Worm (Caenorhabditis elegans): ENCODE results near the gene lurp-3.

Gene lurp-3

DNA sequence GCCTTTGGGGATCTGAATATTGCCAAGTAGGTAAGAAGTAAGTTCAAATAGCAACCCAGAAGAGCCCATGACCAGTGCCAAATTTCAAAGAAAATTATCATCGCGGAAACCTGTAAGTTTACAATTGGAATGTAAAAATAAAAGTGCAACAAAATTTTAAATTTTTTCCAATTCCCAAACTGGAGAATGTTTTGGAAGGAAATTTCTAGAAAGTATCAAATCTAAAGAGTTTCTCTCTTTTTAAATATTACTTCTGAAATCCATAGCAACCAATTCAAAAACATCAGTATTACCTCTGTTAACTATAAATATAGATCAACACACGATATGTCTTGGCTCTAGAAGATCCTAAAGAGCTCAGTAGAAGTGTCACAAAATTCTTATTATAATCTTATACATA lies 26.9 kb upstream of the lurp-3 start, which contains the start of gene srd-19:
Gene srd-19 (minus strand): TSS at position 101 of the 400 bp plus-strand sequence.
- TF ChIP-seq elt-4 (tag; optimal IDR thresholded peaks at IDR 0.05), result no peak
- no peak for TF ChIP-seq unc-86 (tag; optimal IDR thresholded peaks at IDR 0.05)
- no peak for TF ChIP-seq eyg-1 (tag; optimal IDR thresholded peaks at IDR 0.05)
- TF ChIP-seq ahr-1 (tag; optimal IDR thresholded peaks at IDR 0.05), result no peak
- TF ChIP-seq ztf-16 (tag; optimal IDR thresholded peaks at IDR 0.05), result no peak
- no peak for TF ChIP-seq ttx-3 (tag; optimal IDR thresholded peaks at IDR 0.05)
- no peak for TF ChIP-seq hlh-30 (tag; optimal IDR thresholded peaks at IDR 0.05; ENCODE audit: insufficient read depth)
- no peak for TF ChIP-seq ceh-14 (tag; optimal IDR thresholded peaks at IDR 0.05)
- no peak for TF ChIP-seq sdc-2 (tag; optimal IDR thresholded peaks at IDR 0.05)
- TF ChIP-seq hlh-15 (tag; optimal IDR thresholded peaks at IDR 0.05), result no peak
- TF ChIP-seq Y22D7AL.16 (tag; optimal IDR thresholded peaks at IDR 0.05), result no peak
- TF ChIP-seq odd-2 (tag; optimal IDR thresholded peaks at IDR 0.05), result no peak
- TF ChIP-seq zip-5 (tag; optimal IDR thresholded peaks at IDR 0.05), result no peak
- no peak for TF ChIP-seq madf-2 (tag; optimal IDR thresholded peaks at IDR 0.05)
- TF ChIP-seq ceh-31 (tag; optimal IDR thresholded peaks at IDR 0.05), result no peak
- no peak for TF ChIP-seq hlh-8 (tag; optimal IDR thresholded peaks at IDR 0.05)
- TF ChIP-seq nhr-232 (tag; optimal IDR thresholded peaks at IDR 0.05), result no peak
- no peak for TF ChIP-seq hlh-13 (GFP tag; optimal IDR thresholded peaks at IDR 0.05)
- no peak for TF ChIP-seq ama-1 (optimal IDR thresholded peaks at IDR 0.05)
- no peak for TF ChIP-seq ref-2 (tag; optimal IDR thresholded peaks at IDR 0.05)

DNA sequence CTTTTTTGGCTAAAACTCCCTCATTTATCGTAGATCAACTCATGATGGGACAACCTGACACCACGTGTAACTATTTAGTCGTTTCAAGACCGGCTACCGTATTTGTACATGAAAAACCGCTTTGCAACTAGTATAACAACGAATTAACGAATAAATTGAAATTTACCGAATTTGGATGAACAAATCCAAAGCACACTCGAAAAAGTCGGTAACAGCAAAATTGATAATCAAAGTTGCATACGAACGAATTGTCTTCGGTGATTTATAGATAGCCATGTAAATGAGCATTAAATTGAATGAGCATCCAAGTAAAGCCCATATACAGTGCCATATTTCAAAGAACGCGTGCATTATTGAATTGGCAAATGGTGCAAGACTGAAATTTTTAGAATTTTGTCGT lies 23.2 kb upstream of the lurp-3 start, which contains the start of gene srd-17:
Gene srd-17 (minus strand): TSS at position 351 of the 400 bp plus-strand sequence.
- no peak for TF ChIP-seq ceh-24 (tag; optimal IDR thresholded peaks at IDR 0.05)
- no peak for TF ChIP-seq nhr-11 (tag; optimal IDR thresholded peaks at IDR 0.05)
- no peak for TF ChIP-seq Y22D7AL.16 (tag; optimal IDR thresholded peaks at IDR 0.05)
- TF ChIP-seq elt-4 (tag; optimal IDR thresholded peaks at IDR 0.05), result no peak
- TF ChIP-seq eyg-1 (tag; optimal IDR thresholded peaks at IDR 0.05), result no peak
- TF ChIP-seq hlh-15 (tag; optimal IDR thresholded peaks at IDR 0.05), result no peak
- TF ChIP-seq ahr-1 (tag; optimal IDR thresholded peaks at IDR 0.05), result no peak
- TF ChIP-seq fkh-6 (tag; optimal IDR thresholded peaks at IDR 0.05), result no peak
- no peak for TF ChIP-seq ztf-16 (tag; optimal IDR thresholded peaks at IDR 0.05)
- TF ChIP-seq fax-1 (tag; optimal IDR thresholded peaks at IDR 0.05), result no peak
- TF ChIP-seq unc-86 (tag; optimal IDR thresholded peaks at IDR 0.05), result no peak
- no peak for TF ChIP-seq hlh-30 (tag; optimal IDR thresholded peaks at IDR 0.05; ENCODE audit: insufficient read depth)
- no peak for TF ChIP-seq K02D7.2 (tag; optimal IDR thresholded peaks at IDR 0.05)
- no peak for TF ChIP-seq pax-1 (tag; optimal IDR thresholded peaks at IDR 0.05)
- TF ChIP-seq ttx-3 (tag; optimal IDR thresholded peaks at IDR 0.05), result no peak
- no peak for TF ChIP-seq ceh-2 (tag; optimal IDR thresholded peaks at IDR 0.05)
- no peak for TF ChIP-seq elt-2 (tag; optimal IDR thresholded peaks at IDR 0.05)

DNA sequence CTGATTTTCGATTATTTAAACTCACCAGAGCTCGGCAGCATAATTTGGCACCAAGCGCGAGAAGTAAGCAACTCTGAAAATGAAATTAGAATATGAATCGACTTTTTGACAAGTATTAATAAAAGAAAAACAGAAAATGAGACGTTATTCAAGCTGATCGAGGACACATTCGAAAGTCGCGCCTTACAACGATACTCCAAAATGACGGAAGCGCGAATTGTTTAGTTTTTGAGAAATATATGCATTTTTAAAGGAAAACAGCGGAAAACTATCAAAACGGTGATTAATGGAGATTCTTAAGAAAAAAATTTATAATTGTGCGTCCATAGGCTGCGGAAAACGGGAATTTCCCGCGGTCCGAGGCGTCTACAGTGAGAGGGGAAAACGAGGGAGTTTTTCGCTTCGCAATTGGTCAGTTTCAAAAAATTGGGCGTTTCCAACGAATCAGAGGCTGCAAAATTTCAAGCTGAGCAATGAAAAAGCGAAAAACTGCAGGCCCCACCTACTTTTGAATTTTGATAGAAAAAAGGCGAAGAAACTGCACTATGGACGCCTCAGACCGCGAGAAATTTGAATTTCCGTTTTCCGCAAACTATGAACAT lies 18.0 kb upstream of the lurp-3 start, which contains the start of gene mes-4:
Gene mes-4 (minus strand): TSS at position 73 of the 602 bp plus-strand sequence.
- TF ChIP-seq nfya-1 (tag; optimal IDR thresholded peaks at IDR 0.05) (peak; percentile 85), ceh-34 (tag; optimal IDR thresholded peaks at IDR 0.05) (no peak), elt-4 (tag; optimal IDR thresholded peaks at IDR 0.05) (no peak), ceh-45 (GFP tag; IDR thresholded peaks at IDR 0.05) (no peak)

ce11 chrV:13441661-13442060 lies 13.9 kb upstream of the lurp-3 start, which contains the start of gene col-162:
TSS of gene col-162 (plus strand) at chrV:13441961.
- TF ChIP-seq sox-2 (GFP tag; IDR thresholded peaks at IDR 0.05) (no peak), ceh-14 (tag; optimal IDR thresholded peaks at IDR 0.05) (no peak), ceh-19 (GFP tag; optimal IDR thresholded peaks at IDR 0.05) (no peak), pag-3 (tag; optimal IDR thresholded peaks at IDR 0.05; ENCODE audit: borderline replicate concordance) (no peak)

DNA sequence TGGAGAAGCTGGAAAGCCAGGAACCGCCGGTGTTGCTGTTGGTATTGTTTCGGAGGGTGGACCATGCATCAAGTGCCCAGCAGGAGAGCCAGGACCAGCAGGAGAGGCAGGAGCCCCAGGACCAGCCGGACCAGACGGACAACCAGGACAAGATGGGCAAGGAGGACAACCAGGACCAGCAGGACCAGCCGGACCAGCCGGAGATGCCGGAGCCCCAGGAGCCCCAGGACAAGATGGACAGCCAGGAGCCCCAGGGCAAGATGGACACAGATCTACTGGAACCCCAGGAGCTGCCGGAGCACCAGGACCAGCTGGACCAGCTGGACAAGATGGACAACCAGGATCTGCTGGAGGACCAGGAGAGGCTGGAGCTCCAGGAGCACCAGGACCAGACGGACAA lies 12.7 kb upstream of the lurp-3 start:
- no peak for TF ChIP-seq odd-2 (tag; optimal IDR thresholded peaks at IDR 0.05)
- no peak for TF ChIP-seq K02D7.2 (tag; optimal IDR thresholded peaks at IDR 0.05)
- no peak for TF ChIP-seq pha-2 (tag; optimal IDR thresholded peaks at IDR 0.05)
- TF ChIP-seq ztf-16 (tag; optimal IDR thresholded peaks at IDR 0.05), result no peak
- no peak for TF ChIP-seq unc-3 (GFP tag; conservative IDR thresholded peaks at IDR 0.05)
- no peak for TF ChIP-seq unc-3 (tag; optimal IDR thresholded peaks at IDR 0.05)
- TF ChIP-seq lin-11 (tag; optimal IDR thresholded peaks at IDR 0.05), result no peak
- TF ChIP-seq nfya-1 (tag; optimal IDR thresholded peaks at IDR 0.05), result no peak
- TF ChIP-seq ceh-14 (tag; optimal IDR thresholded peaks at IDR 0.05), result no peak
- TF ChIP-seq hlh-6 (tag; optimal IDR thresholded peaks at IDR 0.05), result no peak
- TF ChIP-seq ceh-48 (tag; optimal IDR thresholded peaks at IDR 0.05), result no peak
- no peak for TF ChIP-seq pax-1 (tag; optimal IDR thresholded peaks at IDR 0.05)
- no peak for TF ChIP-seq fax-1 (tag; optimal IDR thresholded peaks at IDR 0.05)
- no peak for TF ChIP-seq lim-6 (tag; optimal IDR thresholded peaks at IDR 0.05)
- no peak for TF ChIP-seq T23F11.4 (GFP tag; optimal IDR thresholded peaks at IDR 0.05)
- no peak for TF ChIP-seq ceh-45 (GFP tag; IDR thresholded peaks at IDR 0.05)
- TF ChIP-seq ahr-1 (tag; optimal IDR thresholded peaks at IDR 0.05), result no peak
- TF ChIP-seq che-1 (tag; optimal IDR thresholded peaks at IDR 0.05), result no peak
- no peak for TF ChIP-seq ceh-24 (tag; optimal IDR thresholded peaks at IDR 0.05)
